Worm (Caenorhabditis elegans) whole organism, L1 larva: ENCODE data around the gene flh-1.

Experiments
- fkh-8 ChIP-seq: sonication (generic microtip); optimal IDR thresholded peaks from 2 replicates; lab custom pipeline; 2016; ENCODE audit warnings: mild to moderate bottlenecking, missing genetic modification characterization, missing compliant biosample characterization
- nhr-11 ChIP-seq: fragments of 150-350 bp; optimal IDR thresholded peaks from 2 replicates; lab custom pipeline; 2014; ENCODE audit warnings: missing biosample characterization, missing genetic modification characterization
- snpc-4 ChIP-seq: fragments of 150-350 bp; optimal IDR thresholded peaks from 2 replicates; lab custom pipeline; 2014; ENCODE audit warnings: missing biosample characterization, missing genetic modification characterization

ce11 chrIV:9266464-9266863, 2.4 kb upstream of the flh-1 start, which contains the start of gene Y11D7A.19:
- TF ChIP-seq nhr-11 (tag; lab: Kevin White, UChicago) (no peak), snpc-4 (tag; lab: Kevin White, UChicago) (no peak), fkh-8 (tag; lab: Kevin White, UChicago) (no peak)
